Fruit fly (Drosophila melanogaster): ENCODE results near the gene yip2.

Gene yip2

dm6 chr2L:9915011-9915850 is at the start of gene yip2:
Gene yip2, plus strand, starts transcription at chr2L:9915253.
- TF ChIP-seq noc (tag; optimal IDR thresholded peaks at IDR 0.05) = peak; percentile 70

- no peak for TF ChIP-seq noc (tag; optimal IDR thresholded peaks at IDR 0.05)
Observed at dm6 chr2L:9882393-9882971, 32.6 kb upstream of the yip2 start.

dm6 chr2L:9886086-9886485 is 29.0 kb upstream of the yip2 start, which contains the start of gene nAChRalpha6:
Gene nAChRalpha6, minus strand, starts transcription at chr2L:9886250.
- TF ChIP-seq noc (tag; optimal IDR thresholded peaks at IDR 0.05) = no peak

dm6 chr2L:9887856-9888269 is 27.2 kb upstream of the yip2 start, which contains the start of gene Fkbp59:
Gene Fkbp59, plus strand, starts transcription at chr2L:9888005.
- TF ChIP-seq noc (tag; optimal IDR thresholded peaks at IDR 0.05) = no peak

- TF ChIP-seq noc (tag; optimal IDR thresholded peaks at IDR 0.05) = no peak
Observed at dm6 chr2L:9890576-9890975, 24.5 kb upstream of the yip2 start, which contains the start of the genes CG34183 and CG4537. Gene CG34183, minus strand, starts transcription at chr2L:9890772. Gene CG4537, plus strand, starts transcription at chr2L:9890885.

dm6 chr2L:9893183-9893582 is 21.9 kb upstream of the yip2 start, which contains the start of gene mtDNA-helicase:
Gene mtDNA-helicase, minus strand, starts transcription at chr2L:9893446.
- no peak for TF ChIP-seq noc (tag; optimal IDR thresholded peaks at IDR 0.05)

dm6 chr2L:9894193-9894592 is 20.9 kb upstream of the yip2 start:
- no peak for TF ChIP-seq noc (tag; optimal IDR thresholded peaks at IDR 0.05)

dm6 chr2L:9894871-9895364 is 20.1 kb upstream of the yip2 start, which contains the start of gene Bka:
Gene Bka, plus strand, starts transcription at chr2L:9895287.
- TF ChIP-seq noc (tag; optimal IDR thresholded peaks at IDR 0.05) = peak; percentile 52

dm6 chr2L:9897296-9897695 is 17.8 kb upstream of the yip2 start, which contains the start of gene RpS2:
Gene RpS2, minus strand, starts transcription at chr2L:9897552.
- peak; percentile 20 for TF ChIP-seq noc (tag; optimal IDR thresholded peaks at IDR 0.05)

- no peak for TF ChIP-seq noc (tag; optimal IDR thresholded peaks at IDR 0.05)
Observed at dm6 chr2L:9903028-9903427, 12.0 kb upstream of the yip2 start, which contains the start of gene Muc30E. Gene Muc30E, minus strand, starts transcription at chr2L:9903128.

- TF ChIP-seq noc (tag; optimal IDR thresholded peaks at IDR 0.05) = no peak
Observed at dm6 chr2L:9906641-9907040, 8.4 kb upstream of the yip2 start.

- TF ChIP-seq noc (tag; optimal IDR thresholded peaks at IDR 0.05) = no peak
Observed at dm6 chr2L:9907320-9908256, 7.5 kb upstream of the yip2 start.

dm6 chr2L:9908468-9908967 is 6.5 kb upstream of the yip2 start, which contains the start of gene CG13124:
Gene CG13124, minus strand, starts transcription at chr2L:9908633.
- TF ChIP-seq noc (tag; optimal IDR thresholded peaks at IDR 0.05) = no peak

dm6 chr2L:9911783-9912182 is 3.3 kb upstream of the yip2 start:
- TF ChIP-seq noc (tag; optimal IDR thresholded peaks at IDR 0.05) = peak; percentile 25
